Fruit fly (Drosophila melanogaster) whole organism: ENCODE results near the gene CG6763.

Experiments
- CG8478 ChIP-seq: fragments of >200 bp; optimal IDR thresholded peaks from 2 replicates; lab custom pipeline; 2018; ENCODE audit warnings: inconsistent platforms
- Dll ChIP-seq: fragments of >200 bp; optimal IDR thresholded peaks from 2 replicates; lab custom pipeline; 2017
- psq ChIP-seq: fragments of >200 bp; optimal IDR thresholded peaks from 2 replicates; lab custom pipeline; 2017

- no peak for TF ChIP-seq psq (lab: Kevin White, UChicago)
- no peak for TF ChIP-seq Dll (lab: Kevin White, UChicago)
- no peak for TF ChIP-seq CG8478 (lab: Kevin White, UChicago)
Observed at dm6 chr3R:23292267-23292666, 8.5 kb downstream of the CG6763 start.
